Worm (Caenorhabditis elegans) whole organism, late embryonic: ENCODE results near the gene mfsd-8.

Experiments used
- ceh-48 ChIP-seq: sonication (generic microtip); optimal IDR thresholded peaks from 2 replicates; lab custom pipeline; 2016; ENCODE audit warnings: missing genetic modification characterization, inconsistent platforms, missing compliant biosample characterization
- dmd-4 ChIP-seq: sonication (generic microtip); optimal IDR thresholded peaks from 2 replicates; lab custom pipeline; 2016; ENCODE audit warnings: borderline replicate concordance, missing genetic modification characterization, missing compliant biosample characterization
- hlh-8 ChIP-seq: sonication (generic microtip); optimal IDR thresholded peaks from 2 replicates; lab custom pipeline; 2016; ENCODE audit warnings: missing genotype, missing genetic modification characterization, missing compliant biosample characterization
- sox-4 ChIP-seq: sonication (generic microtip); optimal IDR thresholded peaks from 2 replicates; lab custom pipeline; 2017; ENCODE audit warnings: mild to moderate bottlenecking, missing genetic modification characterization, inconsistent platforms, missing compliant biosample characterization
- syd-9 ChIP-seq: sonication (generic microtip); optimal IDR thresholded peaks from 2 replicates; lab custom pipeline; 2016; ENCODE audit warnings: mild to moderate bottlenecking, missing genetic modification characterization, moderate library complexity, missing compliant biosample characterization

DNA sequence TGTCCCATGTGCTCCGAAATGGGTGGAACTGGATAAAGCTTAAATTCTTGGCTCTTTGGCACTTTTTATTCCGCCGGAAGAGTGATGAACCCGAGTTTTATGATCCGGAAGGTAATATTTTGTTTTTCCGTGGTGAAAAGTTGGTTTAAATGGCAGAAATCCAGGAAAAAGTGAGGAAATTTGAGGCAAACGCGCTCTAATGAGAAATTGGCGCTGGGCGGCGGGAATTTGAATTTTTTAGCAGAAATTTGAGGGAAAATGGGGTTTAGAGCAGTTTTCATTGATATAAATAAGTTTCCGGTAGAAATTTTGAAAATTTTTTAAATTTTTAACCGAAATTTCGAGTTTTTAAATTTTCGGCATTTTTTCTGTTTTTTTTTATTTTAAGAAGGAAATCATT is 29.5 kb downstream of the mfsd-8 start:
- TF ChIP-seq sox-4 (no peak), syd-9 (tag; lab: Kevin White, UChicago) (no peak), hlh-8 (tag; lab: Kevin White, UChicago) (no peak), dmd-4 (tag; lab: Kevin White, UChicago) (no peak), ceh-48 (tag; lab: Kevin White, UChicago) (no peak)
